Fruit fly (Drosophila melanogaster) whole organism, embryonic: ENCODE data around the gene CG32371.
A peak's percentile ranks its signal among the peaks of the same experiment; 100 is the strongest.

Source experiments
- Ada2b ChIP-seq: fragments of 200-800 bp; sonication (Bioruptor generic); IDR thresholded peaks from 2 replicates; pipeline ENCODE4 v1.3.6; 2022; ENCODE audit warnings: missing biosample characterization, missing genetic modification characterization
- Atf6 ChIP-seq: fragments of 200-800 bp; sonication (Bioruptor generic); IDR thresholded peaks from 2 replicates; pipeline ENCODE4 v1.3.6; 2022; ENCODE audit warnings: missing biosample characterization, missing genetic modification characterization
- Bdp1 ChIP-seq: fragments of 200-800 bp; sonication (Bioruptor generic); optimal IDR thresholded peaks from 3 replicates; lab custom pipeline; 2016; ENCODE audit warnings: missing biosample characterization, missing genetic modification characterization
- Bteb2 ChIP-seq: fragments of 200-800 bp; sonication (Bioruptor generic); optimal IDR thresholded peaks from 2 replicates; lab custom pipeline; 2016; ENCODE audit warnings: missing biosample characterization, missing genetic modification characterization
- CG12071 ChIP-seq: fragments of 200-800 bp; sonication (Bioruptor generic); optimal IDR thresholded peaks from 3 replicates; lab custom pipeline; 2018; ENCODE audit warnings: missing biosample characterization, mild to moderate bottlenecking, missing genetic modification characterization
- CG1233 ChIP-seq: fragments of 200-800 bp; sonication (Bioruptor generic); optimal IDR thresholded peaks from 4 replicates; lab custom pipeline; 2018; ENCODE audit warnings: missing biosample characterization, mild to moderate bottlenecking, missing genetic modification characterization
- CG14014 ChIP-seq: fragments of 200-800 bp; sonication (Bioruptor generic); IDR thresholded peaks from 2 replicates; pipeline ENCODE4 v1.3.6; 2022; ENCODE audit warnings: missing biosample characterization, missing genetic modification characterization
- CG14710 ChIP-seq: fragments of 200-800 bp; sonication (Bioruptor generic); optimal IDR thresholded peaks from 3 replicates; lab custom pipeline; 2019; ENCODE audit warnings: missing biosample characterization, mild to moderate bottlenecking, missing genetic modification characterization, moderate library complexity
- CG15514 ChIP-seq: fragments of 200-800 bp; sonication (Bioruptor generic); optimal IDR thresholded peaks from 3 replicates; lab custom pipeline; 2017; ENCODE audit warnings: missing biosample characterization, missing genetic modification characterization, mild to moderate bottlenecking, moderate library complexity, missing genetic modification reagents
- CG15696 ChIP-seq: fragments of 200-800 bp; sonication (Bioruptor generic); optimal IDR thresholded peaks from 2 replicates; lab custom pipeline; 2019; ENCODE audit warnings: missing biosample characterization, mild to moderate bottlenecking, missing genetic modification characterization, moderate library complexity
- CG1602 ChIP-seq: fragments of 200-800 bp; sonication (Bioruptor generic); optimal IDR thresholded peaks from 3 replicates; lab custom pipeline; 2016; ENCODE audit warnings: missing biosample characterization, missing genetic modification characterization
- CG18476 ChIP-seq: fragments of 200-800 bp; sonication (Bioruptor generic); optimal IDR thresholded peaks from 2 replicates; lab custom pipeline; 2016; ENCODE audit warnings: missing biosample characterization, mild to moderate bottlenecking, missing genetic modification characterization
- CG34224 ChIP-seq: fragments of 200-800 bp; sonication (Bioruptor generic); IDR thresholded peaks from 3 replicates; pipeline ENCODE4 v1.3.6; 2022; ENCODE audit warnings: missing biosample characterization, missing genetic modification characterization; ENCODE audit not compliant: partially characterized antibody
- CG34422 ChIP-seq: fragments of 200-800 bp; sonication (Bioruptor generic); IDR thresholded peaks from 3 replicates; pipeline ENCODE4 v1.3.6; 2022; ENCODE audit warnings: missing biosample characterization, missing genetic modification characterization
- CG4404 ChIP-seq: fragments of 200-800 bp; sonication (Bioruptor generic); IDR thresholded peaks from 2 replicates; pipeline ENCODE4 v1.3.6; 2022; ENCODE audit warnings: missing biosample characterization, missing genetic modification characterization
- CG6683 ChIP-seq: fragments of 200-800 bp; sonication (Bioruptor generic); optimal IDR thresholded peaks from 2 replicates; lab custom pipeline; 2017; ENCODE audit warnings: missing biosample characterization, mild to moderate bottlenecking, missing genetic modification characterization, missing genetic modification reagents
- CG7928 ChIP-seq: fragments of 200-800 bp; sonication (Bioruptor generic); optimal IDR thresholded peaks from 2 replicates; lab custom pipeline; 2017; ENCODE audit warnings: missing biosample characterization, mild to moderate bottlenecking, missing genetic modification characterization
- CG8765 ChIP-seq: fragments of 200-800 bp; sonication (Bioruptor generic); IDR thresholded peaks from 2 replicates; pipeline ENCODE4 v1.3.6; 2022; ENCODE audit warnings: missing biosample characterization, missing genetic modification characterization
- CG9932 ChIP-seq: fragments of 200-800 bp; sonication (Bioruptor generic); IDR thresholded peaks from 2 replicates; pipeline ENCODE4 v1.3.6; 2022; ENCODE audit warnings: missing biosample characterization, missing genetic modification characterization
- D ChIP-seq, 2 experiments: fragments of 200-800 bp in 1 of 2; fragments of >200 bp in 1 of 2; sonication (Bioruptor generic) in 1 of 2; optimal IDR thresholded peaks; 2 replicates in 1 of 2; 3 replicates in 1 of 2; lab custom pipeline; 2017; ENCODE audit warnings: mild to moderate bottlenecking in 1 of 2, missing biosample characterization in 1 of 2, missing genetic modification characterization in 1 of 2, missing genetic modification reagents in 1 of 2
- Ets65A ChIP-seq: fragments of 200-800 bp; sonication (Bioruptor generic); peaks from one replicate; lab custom pipeline; 2016; ENCODE audit warnings: missing biosample characterization, missing genetic modification characterization
- HHEX ChIP-seq: fragments of 200-800 bp; sonication (Bioruptor generic); optimal IDR thresholded peaks from 3 replicates; lab custom pipeline; 2017; ENCODE audit warnings: missing biosample characterization, mild to moderate bottlenecking, missing genetic modification characterization, missing genetic modification reagents
- HmgZ ChIP-seq: fragments of 200-800 bp; sonication (Bioruptor generic); optimal IDR thresholded peaks from 2 replicates; lab custom pipeline; 2018; ENCODE audit warnings: missing biosample characterization, mild to moderate bottlenecking, missing genetic modification characterization
- Hmr ChIP-seq: fragments of 200-800 bp; sonication (Bioruptor generic); optimal IDR thresholded peaks from 3 replicates; lab custom pipeline; 2017; ENCODE audit warnings: mild to moderate bottlenecking, missing biosample characterization, missing genetic modification reagents, missing genetic modification characterization
- Max ChIP-seq: fragments of 200-800 bp; sonication (Bioruptor generic); optimal IDR thresholded peaks from 2 replicates; lab custom pipeline; 2016; ENCODE audit warnings: missing biosample characterization, mild to moderate bottlenecking, missing genetic modification characterization
- Myb ChIP-seq: fragments of 200-800 bp; sonication (Bioruptor generic); optimal IDR thresholded peaks from 2 replicates; lab custom pipeline; 2016; ENCODE audit warnings: missing biosample characterization, missing genetic modification characterization
- NFAT ChIP-seq: fragments of 200-800 bp; sonication (Bioruptor generic); IDR thresholded peaks from 2 replicates; pipeline ENCODE4 v1.3.6; 2022; ENCODE audit warnings: missing biosample characterization, missing genetic modification characterization
- Neu2 ChIP-seq: fragments of 200-800 bp; sonication (Bioruptor generic); optimal IDR thresholded peaks from 3 replicates; lab custom pipeline; 2016; ENCODE audit warnings: missing biosample characterization, missing genetic modification characterization, borderline replicate concordance
- Opbp ChIP-seq: fragments of 200-800 bp; sonication (Bioruptor generic); IDR thresholded peaks from 3 replicates; pipeline ENCODE4 v1.3.6; 2022; ENCODE audit warnings: missing biosample characterization, missing genetic modification characterization; ENCODE audit not compliant: partially characterized antibody
- Ravus ChIP-seq: fragments of 200-800 bp; sonication (Bioruptor generic); IDR thresholded peaks from 2 replicates; pipeline ENCODE4 v1.3.6; 2022; ENCODE audit warnings: missing biosample characterization, missing genetic modification characterization
- Xbp1 ChIP-seq: fragments of 200-800 bp; sonication (Bioruptor generic); optimal IDR thresholded peaks from 3 replicates; lab custom pipeline; 2016; ENCODE audit warnings: missing biosample characterization, mild to moderate bottlenecking, missing genetic modification characterization
- exex ChIP-seq: fragments of 200-800 bp; sonication (Bioruptor generic); optimal IDR thresholded peaks from 4 replicates; lab custom pipeline; 2018; ENCODE audit warnings: missing biosample characterization, mild to moderate bottlenecking, missing genetic modification characterization, moderate library complexity
- gsb-n ChIP-seq: fragments of 200-800 bp; sonication (Bioruptor generic); optimal IDR thresholded peaks from 3 replicates; lab custom pipeline; 2018; ENCODE audit warnings: missing biosample characterization, mild to moderate bottlenecking, missing genetic modification characterization
- gt ChIP-seq: fragments of 200-800 bp; sonication (Bioruptor generic); IDR thresholded peaks from 2 replicates; pipeline ENCODE4 v1.3.6; 2022; ENCODE audit warnings: missing biosample characterization, missing genetic modification characterization
- hkb ChIP-seq, 2 experiments: fragments of 200-800 bp in 1 of 2; fragments of >200 bp in 1 of 2; sonication (Bioruptor generic) in 1 of 2; IDR thresholded peaks in 1 of 2; optimal IDR thresholded peaks in 1 of 2; 2 replicates each; pipeline versions ENCODE4 v1.3.6 to Lab custom; 2017 to 2022; ENCODE audit warnings: missing biosample characterization in 1 of 2, missing genetic modification characterization in 1 of 2
- kni ChIP-seq: fragments of 200-800 bp; sonication (Bioruptor generic); optimal IDR thresholded peaks from 3 replicates; lab custom pipeline; 2017; ENCODE audit warnings: mild to moderate bottlenecking, missing biosample characterization, missing genetic modification reagents, missing genetic modification characterization
- knrl ChIP-seq: fragments of 200-800 bp; sonication (Bioruptor generic); IDR thresholded peaks from 3 replicates; pipeline ENCODE4 v1.3.6; 2022; ENCODE audit warnings: missing biosample characterization, missing genetic modification characterization; ENCODE audit not compliant: partially characterized antibody
- lilli ChIP-seq: fragments of 200-800 bp; sonication (Bioruptor generic); optimal IDR thresholded peaks from 3 replicates; lab custom pipeline; 2016; ENCODE audit warnings: missing biosample characterization, missing genetic modification characterization
- mam ChIP-seq: fragments of 200-800 bp; sonication (Bioruptor generic); optimal IDR thresholded peaks from 3 replicates; lab custom pipeline; 2016; ENCODE audit warnings: missing biosample characterization, missing genetic modification characterization
- nerfin-1 ChIP-seq: fragments of 200-800 bp; sonication (Bioruptor generic); optimal IDR thresholded peaks from 3 replicates; lab custom pipeline; 2019; ENCODE audit warnings: missing biosample characterization, mild to moderate bottlenecking, missing genetic modification characterization, moderate library complexity
- pfk ChIP-seq: fragments of 200-800 bp; sonication (Bioruptor generic); optimal IDR thresholded peaks from 2 replicates; lab custom pipeline; 2018; ENCODE audit warnings: missing biosample characterization, mild to moderate bottlenecking, missing genetic modification characterization, moderate library complexity
- row ChIP-seq: fragments of 200-800 bp; sonication (Bioruptor generic); IDR thresholded peaks from 3 replicates; pipeline ENCODE4 v1.3.6; 2022; ENCODE audit warnings: missing biosample characterization, missing genetic modification characterization
- ssp ChIP-seq: fragments of 200-800 bp; sonication (Bioruptor generic); IDR thresholded peaks from 2 replicates; pipeline ENCODE4 v1.3.6; 2022; ENCODE audit warnings: missing biosample characterization, missing genetic modification characterization
- sug ChIP-seq: fragments of 200-800 bp; optimal IDR thresholded peaks from 2 replicates; lab custom pipeline; 2019; ENCODE audit warnings: missing biosample characterization, mild to moderate bottlenecking, missing genetic modification characterization, moderate library complexity
- tll ChIP-seq, 2 experiments: fragments of 200-800 bp in 1 of 2; fragments of >200 bp in 1 of 2; sonication (Bioruptor generic) in 1 of 2; optimal IDR thresholded peaks; 2 replicates each; lab custom pipeline; 2017 to 2019; ENCODE audit warnings: missing biosample characterization in 2 of 2, missing genetic modification characterization in 2 of 2, mild to moderate bottlenecking in 1 of 2, moderate library complexity in 1 of 2
- tx ChIP-seq: fragments of 200-800 bp; sonication (Bioruptor generic); optimal IDR thresholded peaks from 2 replicates; lab custom pipeline; 2016; ENCODE audit warnings: missing biosample characterization, missing genetic modification characterization
- zf30C ChIP-seq: fragments of 200-800 bp; sonication (Bioruptor generic); optimal IDR thresholded peaks from 3 replicates; lab custom pipeline; 2018; ENCODE audit warnings: missing biosample characterization, mild to moderate bottlenecking, missing genetic modification characterization

Gene CG32371

DNA sequence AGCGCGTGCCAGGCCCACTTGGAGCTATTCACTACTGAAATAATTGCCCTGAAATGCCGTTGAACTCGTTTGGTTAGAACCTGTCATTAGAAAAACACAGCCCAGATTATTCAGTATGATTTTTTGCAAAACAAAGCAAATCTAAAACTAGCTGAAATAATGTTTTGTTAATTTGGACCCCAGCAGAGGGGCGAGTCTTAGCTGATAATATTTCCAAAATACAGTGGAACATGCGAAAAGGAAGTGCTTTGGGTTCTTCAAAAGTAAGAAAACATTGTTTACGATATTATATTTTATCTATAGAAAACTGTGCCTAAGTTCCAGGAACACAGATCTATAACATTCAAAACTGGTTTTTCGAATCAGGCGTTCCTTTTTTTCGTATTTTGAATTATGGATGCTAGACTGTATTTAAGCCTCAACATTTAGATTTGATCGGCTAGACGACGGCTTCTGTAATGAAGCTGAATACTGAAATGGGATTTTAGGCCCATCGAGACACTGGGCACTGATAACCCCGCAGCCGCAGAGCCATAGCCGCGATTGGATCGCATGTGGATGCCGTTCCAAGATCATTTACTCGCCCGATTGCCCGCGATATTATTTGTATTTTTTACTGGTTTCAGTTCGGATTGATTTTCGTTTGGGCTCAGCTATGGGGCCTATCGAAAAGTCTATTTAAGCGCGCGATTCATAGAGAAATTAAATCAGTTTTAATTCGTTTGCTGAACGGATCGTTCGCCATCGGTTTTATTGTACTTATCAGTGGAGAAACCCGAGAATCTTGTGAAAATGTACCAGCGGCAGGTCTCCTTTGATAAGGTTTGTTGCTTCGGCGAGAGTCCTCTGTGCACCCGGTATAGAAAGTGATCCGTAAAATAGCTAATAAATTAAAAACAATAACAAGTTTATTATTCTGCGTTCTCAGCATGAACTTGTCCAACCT, 8.0 kb downstream of the CG32371 start, which contains the start of gene Hn (continued):
- TF ChIP-seq Myb (GFP tag; lab: Kevin White, UChicago) (peak; percentile 18), CG4404 (GFP tag; lab: Robert Waterston, UW) (no peak), zf30C (no peak), CG34422 (GFP tag; lab: Robert Waterston, UW) (no peak), CG15696 (tag; lab: Kevin White, UChicago) (no peak), Ets65A (GFP tag; lab: Kevin White, UChicago) (peak; percentile 21), Opbp (GFP tag; lab: Robert Waterston, UW) (no peak), gsb-n (tag; lab: Kevin White, UChicago) (no peak), sug (peak; percentile 96), knrl (GFP tag; lab: Robert Waterston, UW) (no peak), gt (GFP tag; lab: Robert Waterston, UW) (no peak), ssp (GFP tag; lab: Robert Waterston, UW) (no peak), Atf6 (no peak), CG9932 (GFP tag; lab: Robert Waterston, UW) (peak; percentile 80), Ada2b (GFP tag; lab: Robert Waterston, UW) (0 out of 2 replicates have a peak, but pooled peaks have one; percentile 8), lilli (GFP tag; lab: Kevin White, UChicago) (peak; percentile 17), CG18476 (GFP tag; lab: Kevin White, UChicago) (no peak), CG8765 (GFP tag; lab: Robert Waterston, UW) (no peak), Bteb2 (GFP tag; lab: Kevin White, UChicago) (peak; percentile 2), Xbp1 (no peak), CG1233 (GFP tag; lab: Kevin White, UChicago) (no peak), mam (GFP tag; lab: Kevin White, UChicago) (no peak), row (GFP tag; lab: Robert Waterston, UW) (peak; percentile 39; the same call in 2 of the 3 replicates), kni (no peak), nerfin-1 (tag; lab: Kevin White, UChicago) (no peak), Max (GFP tag; lab: Kevin White, UChicago) (no peak), Ravus (GFP tag; lab: Robert Waterston, UW) (no peak), tll (GFP tag; optimal IDR thresholded peaks at IDR 0.05; lab: Kevin White, UChicago) (no peak), CG1602 (GFP tag; lab: Kevin White, UChicago) (no peak), exex (no peak), Neu2 (no peak), pfk (GFP tag; lab: Kevin White, UChicago) (no peak), D (optimal IDR thresholded peaks at IDR 0.05; lab: Kevin White, UChicago) (no peak), D (GFP tag; optimal IDR thresholded peaks at IDR 0.05; lab: Kevin White, UChicago) (no peak), CG14014 (peak; percentile 22; the same call in 1 of the 2 replicates), Bdp1 (GFP tag; lab: Kevin White, UChicago) (no peak), Hmr (GFP tag; lab: Kevin White, UChicago) (peak; percentile 26), CG7928 (GFP tag; lab: Kevin White, UChicago) (no peak), tx (GFP tag; lab: Kevin White, UChicago) (no peak), CG14710 (tag; lab: Kevin White, UChicago) (no peak), CG12071 (GFP tag; lab: Kevin White, UChicago) (no peak), hkb (optimal IDR thresholded peaks at IDR 0.05; lab: Kevin White, UChicago) (no peak), hkb (GFP tag; IDR thresholded peaks at IDR 0.05; lab: Robert Waterston, UW) (no peak), HHEX (GFP tag; lab: Kevin White, UChicago) (no peak), CG6683 (GFP tag; lab: Kevin White, UChicago) (no peak), HmgZ (no peak), CG34224 (GFP tag; lab: Robert Waterston, UW) (peak; percentile 20; the same call in 1 of the 3 replicates), NFAT (GFP tag; lab: Robert Waterston, UW) (0 out of 2 replicates have a peak, but pooled peaks have one; percentile 45), CG15514 (GFP tag; lab: Kevin White, UChicago) (no peak)
